Worm (Caenorhabditis elegans) whole organism, L4 larva: Measurements from ENCODE around the gene tbc-18.
"Not testable (repeated sequence)": the region's sequence is repeated elsewhere in the genome, so short reads cannot be mapped to it uniquely, and the experiment has no call there.

Source experiments
- F10B5.3 ChIP-seq: sonication (generic microtip); optimal IDR thresholded peaks from 2 replicates; lab custom pipeline; 2016; ENCODE audit warnings: mild to moderate bottlenecking, missing genetic modification characterization, missing compliant biosample characterization
- F26F4.8 ChIP-seq: fragments of 200-800 bp; sonication (Bioruptor generic); conservative IDR thresholded peaks from 2 replicates; pipeline ENCODE4 v1.3.6; 2022; ENCODE audit warnings: missing genetic modification characterization, missing compliant biosample characterization
- Y75B8A.6 ChIP-seq: fragments of 200-800 bp; sonication (Bioruptor generic); IDR thresholded peaks from 2 replicates; pipeline ENCODE4 v1.3.6; 2022; ENCODE audit warnings: missing genetic modification reagents, missing genetic modification characterization, missing compliant biosample characterization
- ZK546.5 ChIP-seq, 2 experiments: sonication (generic microtip); optimal IDR thresholded peaks; 2 replicates each; lab custom pipeline; 2017; ENCODE audit warnings: missing biosample characterization in 2 of 2, missing genetic modification characterization in 2 of 2
- aha-1 ChIP-seq: fragments of 150-350 bp; peaks from one replicate; lab custom pipeline; 2014; ENCODE audit warnings: missing biosample characterization, missing genetic modification characterization
- aly-2 ChIP-seq: sonication (generic microtip); optimal IDR thresholded peaks from 2 replicates; lab custom pipeline; 2018; ENCODE audit warnings: missing biosample characterization, missing genetic modification characterization
- ceh-20 ChIP-seq: fragments of 200-800 bp; sonication (Bioruptor generic); IDR thresholded peaks from 2 replicates; pipeline ENCODE4 v1.3.6; 2022; ENCODE audit warnings: missing genetic modification reagents, missing genetic modification characterization, missing compliant biosample characterization
- ceh-32 ChIP-seq: sonication (generic microtip); optimal IDR thresholded peaks from 2 replicates; lab custom pipeline; 2016; ENCODE audit warnings: mild to moderate bottlenecking, missing genetic modification characterization, missing compliant biosample characterization; ENCODE audit not compliant: poor library complexity
- ceh-44 ChIP-seq: fragments of 200-800 bp; sonication (Bioruptor generic); IDR thresholded peaks from 2 replicates; pipeline ENCODE4 v1.3.6; 2022; ENCODE audit warnings: missing genetic modification reagents, missing genetic modification characterization, missing compliant biosample characterization
- ces-1 ChIP-seq: fragments of 150-350 bp; sonication (generic microtip); optimal IDR thresholded peaks from 4 replicates; lab custom pipeline; 2014; ENCODE audit warnings: missing biosample characterization, missing genetic modification reagents, missing genetic modification characterization
- daf-19 ChIP-seq: fragments of 200-800 bp; sonication (Bioruptor generic); conservative IDR thresholded peaks from 2 replicates; pipeline ENCODE4 v1.3.6; 2022; ENCODE audit warnings: missing genetic modification characterization, missing compliant biosample characterization
- dmd-6 ChIP-seq: fragments of 200-800 bp; sonication (Bioruptor generic); IDR thresholded peaks from 2 replicates; pipeline ENCODE4 v1.3.6; 2022; ENCODE audit warnings: missing genetic modification reagents, missing genetic modification characterization, missing compliant biosample characterization
- dmd-8 ChIP-seq: fragments of 200-800 bp; sonication (Bioruptor generic); IDR thresholded peaks from 2 replicates; pipeline ENCODE4 v1.3.6; 2022; ENCODE audit warnings: missing genetic modification characterization, missing compliant biosample characterization
- dmd-9 ChIP-seq: fragments of 200-800 bp; sonication (Bioruptor generic); IDR thresholded peaks from 2 replicates; pipeline ENCODE4 v1.3.6; 2022; ENCODE audit warnings: missing genetic modification reagents, missing genetic modification characterization, missing compliant biosample characterization
- dpl-1 ChIP-seq: fragments of 150-350 bp; optimal IDR thresholded peaks from 2 replicates; lab custom pipeline; 2014; ENCODE audit warnings: missing biosample characterization, missing genetic modification reagents, missing genetic modification characterization
- duxl-1 ChIP-seq: sonication (generic microtip); optimal IDR thresholded peaks from 2 replicates; lab custom pipeline; 2016; ENCODE audit warnings: mild to moderate bottlenecking, missing genetic modification characterization, moderate library complexity, missing compliant biosample characterization; ENCODE audit not compliant: poor library complexity
- egl-27 ChIP-seq: sonication (generic microtip); optimal IDR thresholded peaks from 3 replicates; lab custom pipeline; 2017; ENCODE audit warnings: missing biosample characterization, missing genetic modification reagents, missing genetic modification characterization
- jun-1 ChIP-seq: fragments of 150-350 bp; optimal IDR thresholded peaks from 2 replicates; lab custom pipeline; 2014; ENCODE audit warnings: missing biosample characterization, missing genetic modification reagents, missing genetic modification characterization
- lin-13 ChIP-seq: fragments of 150-350 bp; optimal IDR thresholded peaks from 2 replicates; lab custom pipeline; 2014; ENCODE audit warnings: missing biosample characterization, missing genetic modification reagents, missing genetic modification characterization
- lin-38 ChIP-seq: fragments of 200-800 bp; sonication (Bioruptor generic); IDR thresholded peaks from 2 replicates; pipeline ENCODE4 v1.3.6; 2022; ENCODE audit warnings: missing genetic modification reagents, missing genetic modification characterization, missing compliant biosample characterization
- lin-39 ChIP-seq: fragments of 150-350 bp; optimal IDR thresholded peaks from 2 replicates; lab custom pipeline; 2014; ENCODE audit warnings: missing biosample characterization, missing genetic modification reagents, missing genetic modification characterization
- madf-9 ChIP-seq: fragments of 200-800 bp; sonication (Bioruptor generic); conservative IDR thresholded peaks from 2 replicates; pipeline ENCODE4 v1.3.6; 2022; ENCODE audit warnings: missing genetic modification reagents, missing genetic modification characterization, missing compliant biosample characterization
- mxl-2 ChIP-seq: fragments of 200-800 bp; sonication (Bioruptor generic); conservative IDR thresholded peaks from 2 replicates; pipeline ENCODE4 v1.3.6; 2022; ENCODE audit warnings: missing genetic modification reagents, missing genetic modification characterization, missing compliant biosample characterization
- nhr-11 ChIP-seq: fragments of 150-350 bp; optimal IDR thresholded peaks from 2 replicates; lab custom pipeline; 2014; ENCODE audit warnings: missing biosample characterization, missing genetic modification characterization
- nhr-111 ChIP-seq: fragments of 200-800 bp; sonication (Bioruptor generic); optimal IDR thresholded peaks from 2 replicates; lab custom pipeline; 2018; ENCODE audit warnings: mild to moderate bottlenecking, missing genetic modification characterization, missing compliant biosample characterization
- nhr-237 ChIP-seq: sonication (generic microtip); optimal IDR thresholded peaks from 2 replicates; lab custom pipeline; 2017; ENCODE audit warnings: missing biosample characterization, missing genetic modification characterization
- nhr-25 ChIP-seq: sonication (generic microtip); optimal IDR thresholded peaks from 2 replicates; lab custom pipeline; 2017; ENCODE audit warnings: missing genetic modification characterization, mild to moderate bottlenecking, missing compliant biosample characterization, antibody characterized with exemption, moderate library complexity, borderline replicate concordance; ENCODE audit not compliant: insufficient read depth
- nhr-42 ChIP-seq: fragments of 200-800 bp; sonication (Bioruptor generic); IDR thresholded peaks from 2 replicates; pipeline ENCODE4 v1.3.6; 2022; ENCODE audit warnings: missing genetic modification characterization, missing compliant biosample characterization
- nhr-77 ChIP-seq: fragments of 150-350 bp; optimal IDR thresholded peaks from 2 replicates; lab custom pipeline; 2014; ENCODE audit warnings: missing biosample characterization, missing genetic modification characterization
- pha-4 ChIP-seq, 2 experiments: fragments of 150-350 bp in 1 of 2; fragments of 200-800 bp in 1 of 2; sonication (Bioruptor generic) in 1 of 2; IDR thresholded peaks in 1 of 2; optimal IDR thresholded peaks in 1 of 2; 2 replicates each; pipeline versions ENCODE4 v1.3.6 to Lab custom; 2014 to 2022; ENCODE audit warnings: missing genetic modification characterization in 2 of 2, missing genetic modification reagents in 2 of 2, missing biosample characterization in 1 of 2, missing compliant biosample characterization in 1 of 2
- tag-97 ChIP-seq: fragments of 200-800 bp; sonication (Bioruptor generic); IDR thresholded peaks from 2 replicates; pipeline ENCODE4 v1.3.6; 2022; ENCODE audit warnings: missing genetic modification characterization, missing compliant biosample characterization
- tra-1 ChIP-seq: fragments of 200-800 bp; sonication (Bioruptor generic); IDR thresholded peaks from 2 replicates; pipeline ENCODE4 v1.3.6; 2022; ENCODE audit warnings: missing genetic modification reagents, missing genetic modification characterization, missing compliant biosample characterization
- unc-39 ChIP-seq: sonication (generic microtip); optimal IDR thresholded peaks from 2 replicates; lab custom pipeline; 2017; ENCODE audit warnings: missing biosample characterization, missing genetic modification characterization
- unc-62 ChIP-seq, 3 experiments: fragments of 150-350 bp in 1 of 3; sonication (generic microtip); optimal IDR thresholded peaks in 2 of 3; peaks in 1 of 3; 1 replicate in 1 of 3; 2 replicates in 2 of 3; lab custom pipeline; 2014 to 2017; ENCODE audit warnings: missing biosample characterization in 3 of 3, missing genetic modification characterization in 3 of 3, missing genetic modification reagents in 3 of 3, missing genotype in 1 of 3
- zip-2 ChIP-seq: fragments of 150-350 bp; optimal IDR thresholded peaks from 2 replicates; lab custom pipeline; 2014; ENCODE audit warnings: missing biosample characterization, missing genetic modification characterization
- ztf-11 ChIP-seq: fragments of 150-350 bp; optimal IDR thresholded peaks from 2 replicates; lab custom pipeline; 2014; ENCODE audit warnings: missing biosample characterization, missing genetic modification characterization

The tbc-18 gene

DNA sequence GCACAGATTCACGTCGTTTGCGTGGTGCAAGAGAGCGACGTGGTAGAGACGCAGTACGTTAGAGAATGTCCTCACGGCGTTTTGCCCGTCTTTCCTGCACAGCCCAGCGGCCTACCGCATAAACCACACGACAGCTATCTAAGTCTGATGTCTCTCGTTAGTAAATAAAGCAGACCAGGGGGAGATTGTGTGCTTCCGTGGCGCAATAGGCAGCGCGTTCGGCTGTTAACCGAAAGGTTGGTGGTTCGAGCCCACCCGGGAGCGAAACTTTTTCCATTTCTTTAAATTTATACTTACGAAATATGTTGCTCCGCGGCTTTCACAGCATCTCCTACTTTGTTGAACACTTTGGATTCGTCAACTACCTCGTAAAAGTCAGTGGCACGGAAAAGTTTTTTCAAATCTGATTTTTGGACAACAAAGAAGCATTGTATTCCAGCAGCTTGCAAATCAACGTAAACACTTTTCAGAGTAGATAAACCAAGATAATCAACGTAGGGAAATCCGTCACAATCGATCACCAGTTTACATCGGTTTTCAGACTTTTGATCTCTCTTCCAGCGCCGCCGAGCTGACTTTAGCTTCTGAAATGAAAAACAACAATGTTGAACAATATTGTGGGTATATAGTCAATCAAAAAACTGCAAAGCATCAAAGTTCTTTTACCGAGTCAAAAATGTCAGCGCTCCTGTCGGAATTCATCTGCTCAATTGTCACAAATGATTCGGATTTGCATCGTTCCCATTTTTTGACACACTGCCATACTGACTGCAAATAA is 26.1 kb downstream of the tbc-18 start (continued):
- peak; percentile 91 for TF ChIP-seq nhr-77 (tag; lab: Kevin White, UChicago)
- no peak for TF ChIP-seq ztf-11 (tag; lab: Kevin White, UChicago)
- TF ChIP-seq unc-39 (tag; lab: Kevin White, UChicago): no peak
- TF ChIP-seq ZK546.5 (tag; optimal IDR thresholded peaks at IDR 0.05; lab: Kevin White, UChicago): no peak
- TF ChIP-seq aha-1 (tag; lab: Kevin White, UChicago): peak; percentile 99
- TF ChIP-seq aly-2 (tag; lab: Kevin White, UChicago): no peak
- TF ChIP-seq dpl-1: peak; percentile 47
- peak; percentile 87; the same call in 1 of the 2 replicates for TF ChIP-seq mxl-2 (GFP tag; lab: Robert Waterston, UW)
- TF ChIP-seq lin-38 (GFP tag; lab: Robert Waterston, UW): no peak; the same call in 1 of the 2 replicates
- TF ChIP-seq dmd-8 (GFP tag; lab: Robert Waterston, UW): peak; percentile 97
- TF ChIP-seq lin-13: peak; percentile 81
- TF ChIP-seq nhr-237 (tag; lab: Kevin White, UChicago): no peak
- TF ChIP-seq egl-27 (tag; lab: Kevin White, UChicago): no peak
- peak; percentile 83 for TF ChIP-seq zip-2 (tag; lab: Kevin White, UChicago)
- peak; percentile 82 for TF ChIP-seq nhr-25
- peak; percentile 93 for TF ChIP-seq F26F4.8
- peak; percentile 85 for TF ChIP-seq jun-1 (tag; lab: Kevin White, UChicago)
- no peak for TF ChIP-seq lin-39 (tag; lab: Kevin White, UChicago)
- TF ChIP-seq dmd-6: peak; percentile 93
- peak; percentile 92 for TF ChIP-seq nhr-42 (GFP tag; lab: Robert Waterston, UW)
- peak; percentile 95 for TF ChIP-seq ceh-20 (GFP tag; lab: Robert Waterston, UW)
- TF ChIP-seq ceh-44 (GFP tag; lab: Robert Waterston, UW): peak; percentile 94
- TF ChIP-seq duxl-1 (tag; lab: Kevin White, UChicago): peak; percentile 93
- peak; percentile 93 for TF ChIP-seq nhr-111 (GFP tag; lab: Kevin White, UChicago)
- peak; percentile 82 for TF ChIP-seq nhr-11 (tag; lab: Kevin White, UChicago)
- TF ChIP-seq ceh-32: peak; percentile 82
- TF ChIP-seq tag-97 (GFP tag; lab: Robert Waterston, UW): 0 out of 2 replicates have a peak, but pooled peaks have one; percentile 60

DNA sequence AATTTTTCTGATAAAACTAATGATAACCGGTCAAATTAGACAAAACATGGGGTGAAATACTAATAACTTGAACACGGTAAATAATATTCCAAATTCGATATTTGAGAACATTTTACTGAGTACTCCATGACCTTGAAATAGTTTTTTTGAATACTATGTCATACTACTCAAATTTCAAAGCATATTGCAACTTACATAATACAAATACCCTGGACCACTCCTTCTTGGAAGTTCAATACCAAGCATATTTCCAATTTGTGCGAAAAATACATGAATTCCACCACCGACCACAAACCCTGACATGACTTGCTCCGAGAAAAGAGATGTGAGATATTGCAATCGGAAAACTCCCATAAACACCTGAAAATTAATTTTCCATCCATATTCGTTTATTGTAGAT is 28.5 kb downstream of the tbc-18 start:
- peak in 1 of 2 experiments; percentile 91 for TF ChIP-seq unc-62 (GFP tag; optimal IDR thresholded peaks at IDR 0.05 in 1 of 2; lab: Kevin White, UChicago)
- TF ChIP-seq unc-62 (tag; optimal IDR thresholded peaks at IDR 0.05; lab: Kevin White, UChicago): no peak
- no peak for TF ChIP-seq Y75B8A.6 (GFP tag; lab: Robert Waterston, UW)

DNA sequence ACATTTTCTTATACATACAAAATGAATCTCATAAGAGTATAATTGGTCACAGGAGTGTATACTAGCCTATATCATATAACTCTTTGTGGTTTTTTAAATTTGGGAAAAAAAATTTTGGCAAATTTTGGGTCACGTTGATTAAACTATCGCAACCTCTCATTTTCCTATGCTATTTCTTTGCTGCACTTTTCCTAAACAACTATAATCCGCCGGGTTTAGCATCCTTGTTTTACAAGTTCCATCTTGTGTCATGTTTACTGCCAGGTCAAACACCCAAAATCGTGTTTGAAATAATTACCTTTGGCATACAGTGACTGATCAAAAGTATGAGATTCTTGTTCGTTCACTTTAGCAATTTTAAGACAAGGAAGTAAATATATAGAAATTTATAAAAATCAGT is 29.9 kb downstream of the tbc-18 start, which contains the start of gene sulp-3:
TSS of gene sulp-3 (minus strand) at position 101 of the 400 bp plus-strand sequence.
- TF ChIP-seq dmd-9 (GFP tag; lab: Robert Waterston, UW): no peak
- TF ChIP-seq daf-19: no peak
- TF ChIP-seq madf-9 (GFP tag; lab: Robert Waterston, UW): no peak
- TF ChIP-seq F26F4.8: no peak
- no peak for TF ChIP-seq ces-1 (GFP tag; lab: Kevin White, UChicago)

DNA sequence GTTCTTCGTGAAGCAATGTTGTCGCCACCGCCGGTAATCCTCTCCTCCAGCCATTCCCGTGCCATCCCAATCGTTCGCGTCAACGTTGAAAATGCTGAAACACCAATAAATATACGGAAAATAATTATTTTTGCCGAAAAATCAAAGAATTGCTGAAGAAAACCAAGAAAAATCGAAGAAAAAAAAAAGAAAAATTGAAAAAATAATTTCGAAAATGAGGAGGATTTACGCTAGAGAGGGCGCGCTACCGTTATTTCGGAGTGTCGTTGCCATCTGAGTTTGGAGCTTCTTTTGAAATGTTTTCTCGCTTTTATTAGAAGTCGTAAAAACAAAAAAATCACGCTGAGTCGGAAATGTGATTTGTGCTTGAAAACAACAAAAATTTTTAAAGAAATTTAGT is 32.4 kb downstream of the tbc-18 start, which contains the start of gene F08F1.9:
TSS of gene F08F1.9 (minus strand) at position 101 of the 400 bp plus-strand sequence.
- not testable (repeated sequence) for TF ChIP-seq pha-4 (GFP tag; IDR thresholded peaks at IDR 0.05; lab: Robert Waterston, UW); pha-4 (tag; optimal IDR thresholded peaks at IDR 0.05; lab: Kevin White, UChicago); tra-1 (GFP tag; lab: Robert Waterston, UW); F10B5.3 (tag; lab: Kevin White, UChicago)
